Fruit fly (Drosophila melanogaster): ENCODE data around the gene Hcs.

The Hcs gene

DNA sequence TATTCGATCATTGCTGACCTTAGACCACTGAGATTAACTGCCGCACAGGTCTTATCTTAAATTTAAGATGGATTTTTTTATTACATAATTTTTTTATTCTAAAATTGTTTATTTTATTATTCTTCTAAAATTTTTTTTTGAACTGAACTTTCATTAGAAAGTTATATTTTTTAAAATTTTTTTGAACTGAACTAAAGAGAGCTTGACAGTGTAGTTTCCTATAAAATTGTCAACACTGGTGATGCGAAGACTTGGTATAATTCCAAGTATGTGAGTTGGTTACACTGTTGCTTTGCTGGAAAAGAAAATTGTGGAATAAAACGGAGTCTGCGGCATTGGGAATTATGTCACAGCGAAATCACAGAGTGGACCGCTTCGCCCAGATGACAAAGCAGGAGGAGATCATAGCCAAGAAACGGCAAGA, 10.6 kb downstream of the Hcs start, which contains the start of gene CG31550 (continued):
- TF ChIP-seq CG6854 (GFP tag; optimal IDR thresholded peaks at IDR 0.05) (no peak), chif (GFP tag; optimal IDR thresholded peaks at IDR 0.05) (peak; percentile 28 to 44), CG2116 (GFP tag; optimal IDR thresholded peaks at IDR 0.05) (peak; percentile 50), CG11696 (GFP tag; IDR thresholded peaks at IDR 0.05) (no peak), D19A (tag; optimal IDR thresholded peaks at IDR 0.05) (no peak), bigmax (GFP tag; optimal IDR thresholded peaks at IDR 0.05) (no peak), Tbp (GFP tag; optimal IDR thresholded peaks at IDR 0.05) (no peak), CG2129 (GFP tag; IDR thresholded peaks at IDR 0.05; ENCODE audit: partially characterized antibody) (no peak), CG17912 (GFP tag; optimal IDR thresholded peaks at IDR 0.05) (no peak), CG43689 (GFP tag; IDR thresholded peaks at IDR 0.05) (no peak), dati (GFP tag; IDR thresholded peaks at IDR 0.05) (no peak), Awh (GFP tag; IDR thresholded peaks at IDR 0.05) (peak; percentile 25; the same call in 1 of the 2 replicates), CG11456 (GFP tag; IDR thresholded peaks at IDR 0.05) (peak; percentile 83), org-1 (GFP tag; optimal IDR thresholded peaks at IDR 0.05) (no peak), croc (GFP tag; conservative IDR thresholded peaks at IDR 0.05) (peak; percentile 54; the same call in 2 of the 3 replicates), CG10431 (GFP tag; optimal IDR thresholded peaks at IDR 0.05) (no peak), gcm (GFP tag; optimal IDR thresholded peaks at IDR 0.05) (no peak), CG10543 (GFP tag; optimal IDR thresholded peaks at IDR 0.05) (peak; percentile 36), CG12155 (GFP tag; optimal IDR thresholded peaks at IDR 0.05) (peak; percentile 64), dysf (GFP tag; IDR thresholded peaks at IDR 0.05) (peak; percentile 81), H15 (GFP tag; IDR thresholded peaks at IDR 0.05) (peak; percentile 72; the same call in 2 of the 3 replicates), unc-4 (GFP tag; IDR thresholded peaks at IDR 0.05; ENCODE audit: partially characterized antibody) (no peak), MTF-1 (GFP tag; optimal IDR thresholded peaks at IDR 0.05; ENCODE audit: borderline replicate concordance) (no peak), Usf (GFP tag; optimal IDR thresholded peaks at IDR 0.05) (peak; percentile 33), tna (GFP tag; IDR thresholded peaks at IDR 0.05; ENCODE audit: partially characterized antibody) (no peak), Six4 (GFP tag; optimal IDR thresholded peaks at IDR 0.05) (peak; percentile 43), ham (GFP tag; IDR thresholded peaks at IDR 0.05) (no peak), abd-A (tag; optimal IDR thresholded peaks at IDR 0.05) (no peak), Vsx1 (GFP tag; optimal IDR thresholded peaks at IDR 0.05) (no peak), gce (GFP tag; IDR thresholded peaks at IDR 0.05) (0 out of 3 replicates have a peak, but pooled peaks have one; percentile 44), CG8944 (GFP tag; optimal IDR thresholded peaks at IDR 0.05) (peak; percentile 54), Dll (GFP tag; IDR thresholded peaks at IDR 0.05; ENCODE audit: partially characterized antibody) (0 out of 4 replicates have a peak, but pooled peaks have one; percentile 44), Mrtf (GFP tag; IDR thresholded peaks at IDR 0.05) (peak; percentile 63; the same call in 2 of the 3 replicates), Poxn (GFP tag; IDR thresholded peaks at IDR 0.05) (no peak), CG6272 (GFP tag; IDR thresholded peaks at IDR 0.05) (peak; percentile 59), lab (GFP tag; optimal IDR thresholded peaks at IDR 0.05) (no peak), onecut (GFP tag; IDR thresholded peaks at IDR 0.05) (0 out of 2 replicates have a peak, but pooled peaks have one; percentile 30), inv (GFP tag; IDR thresholded peaks at IDR 0.05; ENCODE audit: partially characterized antibody) (no peak), fd64A (GFP tag; optimal IDR thresholded peaks at IDR 0.05) (no peak), br (optimal IDR thresholded peaks at IDR 0.05) (no peak), z (GFP tag; IDR thresholded peaks at IDR 0.05) (no peak), eve (GFP tag; optimal IDR thresholded peaks at IDR 0.05) (no peak), shn (GFP tag; optimal IDR thresholded peaks at IDR 0.05) (peak; percentile 45), slbo (GFP tag; IDR thresholded peaks at IDR 0.05) (peak; percentile 91), ewg (GFP tag; optimal IDR thresholded peaks at IDR 0.05) (peak; percentile 42), CG12659 (GFP tag; optimal IDR thresholded peaks at IDR 0.05) (peak; percentile 76), CG17328 (GFP tag; IDR thresholded peaks at IDR 0.05) (peak; percentile 67; the same call in 1 of the 2 replicates), CHES-1-like (GFP tag; optimal IDR thresholded peaks at IDR 0.05) (no peak), CG3847 (GFP tag; IDR thresholded peaks at IDR 0.05) (peak; percentile 81), disco-r (GFP tag; optimal IDR thresholded peaks at IDR 0.05) (no peak), crc (GFP tag; optimal IDR thresholded peaks at IDR 0.05) (no peak)

Measured in whole organism, embryonic.